Fruit fly (Drosophila melanogaster): Measurements from ENCODE around the gene betaTub85D.

Gene betaTub85D

dm6 chr3R:9420439-9421234, 10.6 kb upstream of the betaTub85D start (continued):
- TF ChIP-seq CG18476 (GFP tag; optimal IDR thresholded peaks at IDR 0.05) (no peak), CG5245 (GFP tag; optimal IDR thresholded peaks at IDR 0.05) (no peak), CG13624 (GFP tag; optimal IDR thresholded peaks at IDR 0.05) (no peak), fd64A (GFP tag; optimal IDR thresholded peaks at IDR 0.05) (no peak), sisA (GFP tag; IDR thresholded peaks at IDR 0.05) (no peak), CG2889 (GFP tag; IDR thresholded peaks at IDR 0.05) (no peak), Hr51 (GFP tag; optimal IDR thresholded peaks at IDR 0.05) (peak in 1 of 2 experiments; percentile 38), Hr3 (GFP tag; optimal IDR thresholded peaks at IDR 0.05) (no peak), CG34224 (GFP tag; IDR thresholded peaks at IDR 0.05; ENCODE audit: partially characterized antibody) (no peak), Opbp (GFP tag; IDR thresholded peaks at IDR 0.05; ENCODE audit: partially characterized antibody) (no peak), CG14965 (GFP tag; optimal IDR thresholded peaks at IDR 0.05; ENCODE audit: borderline replicate concordance) (no peak), slou (GFP tag; optimal IDR thresholded peaks at IDR 0.05) (no peak), CG10147 (GFP tag; optimal IDR thresholded peaks at IDR 0.05) (no peak), CG4328 (GFP tag; optimal IDR thresholded peaks at IDR 0.05) (no peak), CG9727 (GFP tag; optimal IDR thresholded peaks at IDR 0.05) (no peak), CG1603 (tag; optimal IDR thresholded peaks at IDR 0.05) (peak; percentile 46), dysf (GFP tag; IDR thresholded peaks at IDR 0.05) (no peak), Dfd (GFP tag; optimal IDR thresholded peaks at IDR 0.05) (no peak), CG6654 (GFP tag; optimal IDR thresholded peaks at IDR 0.05) (no peak), HHEX (GFP tag; optimal IDR thresholded peaks at IDR 0.05) (peak; percentile 6), Ada2b (GFP tag; IDR thresholded peaks at IDR 0.05) (no peak), nerfin-1 (tag; optimal IDR thresholded peaks at IDR 0.05) (no peak), CG32767 (GFP tag; IDR thresholded peaks at IDR 0.05) (no peak), Blimp-1 (GFP tag; optimal IDR thresholded peaks at IDR 0.05) (peak; percentile 17), Atf6 (GFP tag; IDR thresholded peaks at IDR 0.05) (no peak), gem (tag; optimal IDR thresholded peaks at IDR 0.05) (peak; percentile 26), CG7786 (GFP tag; optimal IDR thresholded peaks at IDR 0.05) (no peak), CG16813 (GFP tag; IDR thresholded peaks at IDR 0.05; ENCODE audit: partially characterized antibody) (no peak), vvl (GFP tag; IDR thresholded peaks at IDR 0.05) (peak; percentile 52; the same call in 1 of the 2 replicates), CG7839 (tag; optimal IDR thresholded peaks at IDR 0.05) (peak; percentile 4), eve (GFP tag; optimal IDR thresholded peaks at IDR 0.05) (no peak), CG7372 (GFP tag; IDR thresholded peaks at IDR 0.05) (no peak), Kr (GFP tag; optimal IDR thresholded peaks at IDR 0.05) (no peak), nau (GFP tag; optimal IDR thresholded peaks at IDR 0.05) (peak; percentile 1), amos (GFP tag; IDR thresholded peaks at IDR 0.05; ENCODE audit: partially characterized antibody) (no peak), disco-r (GFP tag; optimal IDR thresholded peaks at IDR 0.05) (no peak), btn (GFP tag; optimal IDR thresholded peaks at IDR 0.05) (no peak), CG2116 (GFP tag; optimal IDR thresholded peaks at IDR 0.05) (no peak), D19B (GFP tag; optimal IDR thresholded peaks at IDR 0.05) (no peak), Tbp (GFP tag; optimal IDR thresholded peaks at IDR 0.05) (no peak), CG4424 (GFP tag; optimal IDR thresholded peaks at IDR 0.05) (no peak), Six4 (GFP tag; optimal IDR thresholded peaks at IDR 0.05) (no peak), PHDP (tag; optimal IDR thresholded peaks at IDR 0.05) (no peak), CG12299 (tag; optimal IDR thresholded peaks at IDR 0.05) (no peak), CG11504 (tag; optimal IDR thresholded peaks at IDR 0.05) (peak; percentile 43), BtbVII (GFP tag; optimal IDR thresholded peaks at IDR 0.05) (no peak), Camta (GFP tag; optimal IDR thresholded peaks at IDR 0.05) (no peak), CG16779 (GFP tag; IDR thresholded peaks at IDR 0.05) (peak; percentile 53; the same call in 1 of the 2 replicates), bigmax (GFP tag; optimal IDR thresholded peaks at IDR 0.05) (no peak)

Measured in whole organism, embryonic.